Worm (Caenorhabditis elegans): ENCODE data around the gene tba-8.

DNA sequence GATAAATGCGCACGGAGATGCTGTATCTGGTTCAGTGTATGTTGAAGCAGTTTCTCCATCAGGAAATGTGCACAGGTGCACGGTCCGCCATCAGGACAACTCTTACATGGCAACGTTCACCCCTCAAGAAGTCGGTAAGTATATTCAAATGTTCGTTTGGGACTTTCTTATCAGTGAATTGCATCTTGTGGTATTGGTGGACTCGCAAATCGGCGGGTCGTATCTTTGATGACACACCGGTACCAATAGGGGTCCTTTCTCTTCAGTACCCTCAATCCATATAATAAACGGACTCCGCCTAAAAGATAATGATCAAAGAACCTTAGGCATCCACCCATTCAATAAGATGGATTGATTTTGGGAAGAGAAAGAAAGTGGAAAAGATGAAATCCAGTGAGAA, 52.2 kb downstream of the tba-8 start:
- TF ChIP-seq aly-1 (tag; optimal IDR thresholded peaks at IDR 0.05) = no peak
- no peak for TF ChIP-seq hmbx-1 (tag; optimal IDR thresholded peaks at IDR 0.05)
- TF ChIP-seq hmg-4 (GFP tag; optimal IDR thresholded peaks at IDR 0.05) = no peak
- TF ChIP-seq tbx-37 (GFP tag; conservative IDR thresholded peaks at IDR 0.05) = no peak
- no peak for TF ChIP-seq flt-1 (GFP tag; IDR thresholded peaks at IDR 0.05)
- TF ChIP-seq ets-7 (tag; optimal IDR thresholded peaks at IDR 0.05) = no peak
- no peak for TF ChIP-seq B0310.2 (tag; optimal IDR thresholded peaks at IDR 0.05)
- no peak for TF ChIP-seq ama-1 (optimal IDR thresholded peaks at IDR 0.05)
- TF ChIP-seq pes-1 (GFP tag; IDR thresholded peaks at IDR 0.05) = no peak
- no peak for TF ChIP-seq tbx-11 (GFP tag; IDR thresholded peaks at IDR 0.05)
- no peak for TF ChIP-seq scrt-1 (GFP tag; IDR thresholded peaks at IDR 0.05)
- no peak for TF ChIP-seq sea-1 (GFP tag; conservative IDR thresholded peaks at IDR 0.05)
